Fruit fly (Drosophila melanogaster) whole organism, pupa: ENCODE measurements around the gene drl.

Source experiments
- CG10348 ChIP-seq: fragments of 200-800 bp; sonication (Bioruptor generic); IDR thresholded peaks from 2 replicates; pipeline ENCODE4 v1.3.6; 2022; ENCODE audit warnings: missing biosample characterization, missing genetic modification characterization
- CG12605 ChIP-seq: fragments of 200-800 bp; sonication (Bioruptor generic); IDR thresholded peaks from 2 replicates; pipeline ENCODE4 v1.3.6; 2022; ENCODE audit warnings: missing biosample characterization, missing genetic modification characterization
- CG13204 ChIP-seq: fragments of 200-800 bp; sonication (Bioruptor generic); optimal IDR thresholded peaks from 2 replicates; lab custom pipeline; 2018; ENCODE audit warnings: missing biosample characterization, mild to moderate bottlenecking, missing genetic modification characterization, moderate library complexity
- CG14655 ChIP-seq: fragments of 200-800 bp; sonication (Bioruptor generic); optimal IDR thresholded peaks from 3 replicates; lab custom pipeline; 2017; ENCODE audit warnings: mild to moderate bottlenecking, missing biosample characterization, missing genetic modification reagents, missing genetic modification characterization
- CG15710 ChIP-seq: fragments of 200-800 bp; sonication (Bioruptor generic); optimal IDR thresholded peaks from 2 replicates; lab custom pipeline; 2018; ENCODE audit warnings: missing biosample characterization, mild to moderate bottlenecking, missing genetic modification characterization, moderate library complexity
- CG17806 ChIP-seq: fragments of 200-800 bp; sonication (Bioruptor generic); optimal IDR thresholded peaks from 2 replicates; lab custom pipeline; 2018; ENCODE audit warnings: missing biosample characterization, mild to moderate bottlenecking, missing genetic modification characterization, moderate library complexity
- CG32121 ChIP-seq: fragments of 200-800 bp; sonication (Bioruptor generic); IDR thresholded peaks from 2 replicates; pipeline ENCODE4 v1.3.6; 2022; ENCODE audit warnings: missing biosample characterization, missing genetic modification characterization
- CG34367 ChIP-seq: fragments of 200-800 bp; sonication (Bioruptor generic); optimal IDR thresholded peaks from 2 replicates; lab custom pipeline; 2018; ENCODE audit warnings: missing biosample characterization, mild to moderate bottlenecking, missing genetic modification characterization
- CG4496 ChIP-seq: fragments of 200-800 bp; sonication (Bioruptor generic); IDR thresholded peaks from 3 replicates; pipeline ENCODE4 v1.3.6; 2022; ENCODE audit warnings: missing biosample characterization, missing genetic modification characterization
- CG8159 ChIP-seq: fragments of 200-800 bp; sonication (Bioruptor generic); optimal IDR thresholded peaks from 3 replicates; lab custom pipeline; 2018; ENCODE audit warnings: missing biosample characterization, mild to moderate bottlenecking, missing genetic modification characterization, moderate library complexity
- CG8301 ChIP-seq: fragments of 200-800 bp; sonication (Bioruptor generic); optimal IDR thresholded peaks from 2 replicates; lab custom pipeline; 2018; ENCODE audit warnings: missing biosample characterization, mild to moderate bottlenecking, missing genetic modification characterization
- CG9948 ChIP-seq: fragments of 200-800 bp; sonication (Bioruptor generic); optimal IDR thresholded peaks from 2 replicates; lab custom pipeline; 2018; ENCODE audit warnings: missing biosample characterization, mild to moderate bottlenecking, missing genetic modification characterization, moderate library complexity
- D1 ChIP-seq: fragments of 200-800 bp; sonication (Bioruptor generic); optimal IDR thresholded peaks from 2 replicates; lab custom pipeline; 2018; ENCODE audit warnings: missing biosample characterization, mild to moderate bottlenecking, missing genetic modification characterization, moderate library complexity
- EcR ChIP-seq: fragments of 200-800 bp; sonication (Bioruptor generic); optimal IDR thresholded peaks from 3 replicates; lab custom pipeline; 2019; ENCODE audit warnings: missing biosample characterization, missing genetic modification characterization, mild to moderate bottlenecking, moderate library complexity, missing genetic modification reagents
- Ets98B ChIP-seq: fragments of 200-800 bp; sonication (Bioruptor generic); IDR thresholded peaks from 2 replicates; pipeline ENCODE4 v1.3.6; 2022; ENCODE audit warnings: missing biosample characterization, missing genetic modification characterization
- Pif1A ChIP-seq: fragments of 200-800 bp; sonication (Bioruptor generic); optimal IDR thresholded peaks from 3 replicates; lab custom pipeline; 2016; ENCODE audit warnings: missing biosample characterization, missing genetic modification characterization
- Pif1B ChIP-seq: fragments of 200-800 bp; sonication (Bioruptor generic); optimal IDR thresholded peaks from 3 replicates; lab custom pipeline; 2016; ENCODE audit warnings: missing biosample characterization, missing genetic modification characterization
- Snoo ChIP-seq: fragments of 200-800 bp; sonication (Bioruptor generic); optimal IDR thresholded peaks from 3 replicates; lab custom pipeline; 2017; ENCODE audit warnings: missing biosample characterization, mild to moderate bottlenecking, missing genetic modification characterization, inconsistent platforms
- fd96Ca ChIP-seq: fragments of 200-800 bp; sonication (Bioruptor generic); IDR thresholded peaks from 3 replicates; pipeline ENCODE4 v1.3.6; 2022; ENCODE audit warnings: missing biosample characterization, missing genetic modification characterization
- gl ChIP-seq: fragments of 200-800 bp; sonication (Bioruptor generic); optimal IDR thresholded peaks from 2 replicates; lab custom pipeline; 2018; ENCODE audit warnings: missing biosample characterization, mild to moderate bottlenecking, missing genetic modification characterization
- rn ChIP-seq: fragments of 200-800 bp; sonication (Bioruptor generic); IDR thresholded peaks from 2 replicates; pipeline ENCODE4 v1.3.6; 2022; ENCODE audit warnings: missing biosample characterization, missing genetic modification characterization

Gene drl

dm6 chr2L:19190195-19190594, at the start of gene drl:
drl (plus strand) TSS chr2L:19190342.
- TF ChIP-seq rn (no peak), Ets98B (GFP tag; lab: Robert Waterston, UW) (peak; percentile 67; the same call in 1 of the 2 replicates), CG8159 (tag; lab: Kevin White, UChicago) (no peak), CG15710 (tag; lab: Kevin White, UChicago) (no peak), CG10348 (GFP tag; lab: Robert Waterston, UW) (no peak), Snoo (tag; lab: Kevin White, UChicago) (no peak), fd96Ca (peak; percentile 64; the same call in 1 of the 3 replicates), CG32121 (GFP tag; lab: Robert Waterston, UW) (peak; percentile 57), CG4496 (GFP tag; lab: Robert Waterston, UW) (peak; percentile 61), CG12605 (GFP tag; lab: Robert Waterston, UW) (peak; percentile 67), CG14655 (GFP tag; lab: Kevin White, UChicago) (no peak), CG17806 (tag; lab: Kevin White, UChicago) (no peak), EcR (GFP tag; lab: Kevin White, UChicago) (no peak)
- TF ChIP-seq, all 21 proteins: peak for 5

dm6 chr2L:19140984-19141262, 49.2 kb upstream of the drl start:
- TF ChIP-seq CG15710 (tag; lab: Kevin White, UChicago) (peak; percentile 5), EcR (GFP tag; lab: Kevin White, UChicago) (no peak), CG34367 (tag; lab: Kevin White, UChicago) (peak; percentile 13), Snoo (tag; lab: Kevin White, UChicago) (no peak), CG14655 (GFP tag; lab: Kevin White, UChicago) (peak; percentile 48), CG32121 (GFP tag; lab: Robert Waterston, UW) (peak; percentile 29; the same call in 1 of the 2 replicates), CG9948 (tag; lab: Kevin White, UChicago) (no peak), Ets98B (GFP tag; lab: Robert Waterston, UW) (no peak), CG17806 (tag; lab: Kevin White, UChicago) (peak; percentile 25), Pif1A (GFP tag; lab: Kevin White, UChicago) (peak; percentile 49), CG4496 (GFP tag; lab: Robert Waterston, UW) (no peak; the same call in 2 of the 3 replicates), gl (tag; lab: Kevin White, UChicago) (no peak), rn (no peak), Pif1B (peak; percentile 17), CG12605 (GFP tag; lab: Robert Waterston, UW) (no peak), CG13204 (GFP tag; lab: Kevin White, UChicago) (no peak), CG10348 (GFP tag; lab: Robert Waterston, UW) (no peak), D1 (tag; lab: Kevin White, UChicago) (no peak), CG8159 (tag; lab: Kevin White, UChicago) (peak; percentile 17), fd96Ca (peak; percentile 72), CG8301 (tag; lab: Kevin White, UChicago) (peak; percentile 61)

- peak; percentile 56 for TF ChIP-seq rn
- peak; percentile 96 for TF ChIP-seq CG8301 (tag; lab: Kevin White, UChicago)
- peak; percentile 80 for TF ChIP-seq CG8159 (tag; lab: Kevin White, UChicago)
- no peak for TF ChIP-seq EcR (GFP tag; lab: Kevin White, UChicago)
- TF ChIP-seq Pif1B = peak; percentile 75
- TF ChIP-seq D1 (tag; lab: Kevin White, UChicago) = peak; percentile 36
- TF ChIP-seq CG10348 (GFP tag; lab: Robert Waterston, UW) = no peak
- TF ChIP-seq CG14655 (GFP tag; lab: Kevin White, UChicago) = peak; percentile 97
- TF ChIP-seq CG4496 (GFP tag; lab: Robert Waterston, UW) = peak; percentile 85
- TF ChIP-seq gl (tag; lab: Kevin White, UChicago) = peak; percentile 28
- TF ChIP-seq Snoo (tag; lab: Kevin White, UChicago) = peak; percentile 88
- peak; percentile 72 for TF ChIP-seq CG34367 (tag; lab: Kevin White, UChicago)
- peak; percentile 84 for TF ChIP-seq Pif1A (GFP tag; lab: Kevin White, UChicago)
- no peak for TF ChIP-seq Ets98B (GFP tag; lab: Robert Waterston, UW)
- peak; percentile 81 for TF ChIP-seq CG17806 (tag; lab: Kevin White, UChicago)
- peak; percentile 70; the same call in 2 of the 3 replicates for TF ChIP-seq fd96Ca
- TF ChIP-seq CG9948 (tag; lab: Kevin White, UChicago) = peak; percentile 86
- TF ChIP-seq CG32121 (GFP tag; lab: Robert Waterston, UW) = peak; percentile 77
- no peak for TF ChIP-seq CG13204 (GFP tag; lab: Kevin White, UChicago)
- 0 out of 2 replicates have a peak, but pooled peaks have one; percentile 17 for TF ChIP-seq CG12605 (GFP tag; lab: Robert Waterston, UW)
- TF ChIP-seq CG15710 (tag; lab: Kevin White, UChicago) = peak; percentile 56
Measured at dm6 chr2L:19141435-19142126, 48.6 kb upstream of the drl start.

dm6 chr2L:19142176-19142870, 47.8 kb upstream of the drl start:
- no peak for TF ChIP-seq gl (tag; lab: Kevin White, UChicago)
- peak; percentile 35 for TF ChIP-seq D1 (tag; lab: Kevin White, UChicago)
- TF ChIP-seq CG12605 (GFP tag; lab: Robert Waterston, UW) = no peak
- peak; percentile 63 for TF ChIP-seq CG15710 (tag; lab: Kevin White, UChicago)
- TF ChIP-seq CG9948 (tag; lab: Kevin White, UChicago) = peak; percentile 73
- no peak for TF ChIP-seq CG13204 (GFP tag; lab: Kevin White, UChicago)
- TF ChIP-seq Snoo (tag; lab: Kevin White, UChicago) = peak; percentile 28
- TF ChIP-seq CG14655 (GFP tag; lab: Kevin White, UChicago) = peak; percentile 84
- TF ChIP-seq CG34367 (tag; lab: Kevin White, UChicago) = peak; percentile 51
- TF ChIP-seq CG10348 (GFP tag; lab: Robert Waterston, UW) = no peak
- TF ChIP-seq CG4496 (GFP tag; lab: Robert Waterston, UW) = peak; percentile 74
- peak; percentile 72 for TF ChIP-seq CG8159 (tag; lab: Kevin White, UChicago)
- TF ChIP-seq CG17806 (tag; lab: Kevin White, UChicago) = peak; percentile 81
- peak; percentile 7 for TF ChIP-seq Pif1B
- TF ChIP-seq EcR (GFP tag; lab: Kevin White, UChicago) = peak; percentile 97
- no peak for TF ChIP-seq CG32121 (GFP tag; lab: Robert Waterston, UW)
- 0 out of 2 replicates have a peak, but pooled peaks have one; percentile 4 for TF ChIP-seq Ets98B (GFP tag; lab: Robert Waterston, UW)
- peak; percentile 77 for TF ChIP-seq CG8301 (tag; lab: Kevin White, UChicago)
- TF ChIP-seq Pif1A (GFP tag; lab: Kevin White, UChicago) = peak; percentile 62
- 0 out of 3 replicates have a peak, but pooled peaks have one; percentile 7 for TF ChIP-seq fd96Ca
- no peak for TF ChIP-seq rn
- TF ChIP-seq, all 21 proteins: peak for 15
